Worm (Caenorhabditis elegans) whole organism, late embryonic: ENCODE results near the gene oac-40.

Experiments used
- C08G9.2 ChIP-seq: sonication (generic microtip); optimal IDR thresholded peaks from 2 replicates; lab custom pipeline; 2016; ENCODE audit warnings: mild to moderate bottlenecking, missing genetic modification characterization, moderate library complexity, missing compliant biosample characterization
- C38D4.7 ChIP-seq: fragments of 200-800 bp; sonication (Bioruptor generic); optimal IDR thresholded peaks from 2 replicates; lab custom pipeline; 2018; ENCODE audit warnings: mild to moderate bottlenecking, missing genetic modification characterization, moderate library complexity, missing compliant biosample characterization
- K09A11.1 ChIP-seq: sonication (generic microtip); optimal IDR thresholded peaks from 2 replicates; lab custom pipeline; 2017; ENCODE audit warnings: antibody characterized with exemption, mild to moderate bottlenecking, missing genetic modification characterization, missing compliant biosample characterization; ENCODE audit not compliant: insufficient read depth
- T23F11.4 ChIP-seq: fragments of 200-800 bp; sonication (Bioruptor generic); optimal IDR thresholded peaks from 2 replicates; lab custom pipeline; 2018; ENCODE audit warnings: mild to moderate bottlenecking, missing genetic modification characterization, missing compliant biosample characterization
- Y22D7AL.16 ChIP-seq: sonication (generic microtip); optimal IDR thresholded peaks from 2 replicates; lab custom pipeline; 2016; ENCODE audit warnings: missing genetic modification characterization, missing compliant biosample characterization
- ahr-1 ChIP-seq: sonication (generic microtip); optimal IDR thresholded peaks from 2 replicates; lab custom pipeline; 2016; ENCODE audit warnings: missing genetic modification characterization, missing compliant biosample characterization
- ama-1 ChIP-seq: fragments of 150-350 bp; optimal IDR thresholded peaks from 2 replicates; lab custom pipeline; 2014
- ceh-18 ChIP-seq: sonication (generic microtip); optimal IDR thresholded peaks from 2 replicates; lab custom pipeline; 2016; ENCODE audit warnings: missing genetic modification characterization, missing compliant biosample characterization
- ceh-19 ChIP-seq: fragments of 200-800 bp; sonication (Bioruptor generic); optimal IDR thresholded peaks from 2 replicates; lab custom pipeline; 2018; ENCODE audit warnings: mild to moderate bottlenecking, missing genetic modification characterization, missing compliant biosample characterization
- ceh-31 ChIP-seq: sonication (generic microtip); optimal IDR thresholded peaks from 2 replicates; lab custom pipeline; 2016; ENCODE audit warnings: missing genetic modification characterization, missing compliant biosample characterization
- ceh-34 ChIP-seq: sonication (generic microtip); optimal IDR thresholded peaks from 2 replicates; lab custom pipeline; 2016; ENCODE audit warnings: mild to moderate bottlenecking, missing genetic modification characterization, missing compliant biosample characterization
- ceh-6 ChIP-seq: fragments of 200-800 bp; sonication (Bioruptor generic); optimal IDR thresholded peaks from 2 replicates; lab custom pipeline; 2018; ENCODE audit warnings: mild to moderate bottlenecking, missing genetic modification characterization, missing compliant biosample characterization
- ceh-9 ChIP-seq: sonication (generic microtip); optimal IDR thresholded peaks from 2 replicates; lab custom pipeline; 2016; ENCODE audit warnings: mild to moderate bottlenecking, missing genetic modification characterization, inconsistent platforms, missing compliant biosample characterization
- che-1 ChIP-seq: sonication (generic microtip); optimal IDR thresholded peaks from 2 replicates; lab custom pipeline; 2016; ENCODE audit warnings: mild to moderate bottlenecking, missing genetic modification characterization, missing compliant biosample characterization
- dmd-4 ChIP-seq: sonication (generic microtip); optimal IDR thresholded peaks from 2 replicates; lab custom pipeline; 2016; ENCODE audit warnings: borderline replicate concordance, missing genetic modification characterization, missing compliant biosample characterization
- elt-2 ChIP-seq: sonication (generic microtip); optimal IDR thresholded peaks from 2 replicates; lab custom pipeline; 2016; ENCODE audit warnings: missing genetic modification reagents, missing genetic modification characterization, missing compliant biosample characterization
- elt-4 ChIP-seq: sonication (generic microtip); optimal IDR thresholded peaks from 2 replicates; lab custom pipeline; 2016; ENCODE audit warnings: missing genetic modification characterization, missing compliant biosample characterization
- ets-4 ChIP-seq: sonication (generic microtip); optimal IDR thresholded peaks from 2 replicates; lab custom pipeline; 2016; ENCODE audit warnings: missing genetic modification characterization, missing compliant biosample characterization
- eyg-1 ChIP-seq: sonication (generic microtip); optimal IDR thresholded peaks from 2 replicates; lab custom pipeline; 2016; ENCODE audit warnings: missing genotype, missing genetic modification characterization, missing compliant biosample characterization
- fax-1 ChIP-seq: sonication (generic microtip); optimal IDR thresholded peaks from 2 replicates; lab custom pipeline; 2016; ENCODE audit warnings: missing genotype, missing genetic modification characterization, missing compliant biosample characterization
- hlh-15 ChIP-seq: sonication (generic microtip); optimal IDR thresholded peaks from 2 replicates; lab custom pipeline; 2016; ENCODE audit warnings: missing genetic modification characterization, missing compliant biosample characterization
- hlh-30 ChIP-seq: sonication (generic microtip); optimal IDR thresholded peaks from 2 replicates; lab custom pipeline; 2017; ENCODE audit warnings: antibody characterized with exemption, missing genetic modification characterization, missing compliant biosample characterization; ENCODE audit not compliant: insufficient read depth
- hlh-6 ChIP-seq: sonication (generic microtip); optimal IDR thresholded peaks from 2 replicates; lab custom pipeline; 2016; ENCODE audit warnings: missing genotype, missing genetic modification characterization, missing compliant biosample characterization
- hlh-8 ChIP-seq: sonication (generic microtip); optimal IDR thresholded peaks from 2 replicates; lab custom pipeline; 2016; ENCODE audit warnings: missing genotype, missing genetic modification characterization, missing compliant biosample characterization
- lim-6 ChIP-seq: sonication (generic microtip); optimal IDR thresholded peaks from 2 replicates; lab custom pipeline; 2016; ENCODE audit warnings: missing genetic modification characterization, missing compliant biosample characterization
- mec-3 ChIP-seq: sonication (generic microtip); optimal IDR thresholded peaks from 2 replicates; lab custom pipeline; 2016; ENCODE audit warnings: borderline replicate concordance, missing genetic modification characterization, missing compliant biosample characterization
- nfya-1 ChIP-seq: sonication (generic microtip); optimal IDR thresholded peaks from 2 replicates; lab custom pipeline; 2017; ENCODE audit warnings: missing genetic modification characterization, mild to moderate bottlenecking, missing compliant biosample characterization, antibody characterized with exemption, moderate library complexity
- nhr-232 ChIP-seq: sonication (generic microtip); optimal IDR thresholded peaks from 2 replicates; lab custom pipeline; 2016; ENCODE audit warnings: missing genetic modification characterization, missing compliant biosample characterization
- odd-2 ChIP-seq: sonication (generic microtip); optimal IDR thresholded peaks from 2 replicates; lab custom pipeline; 2017; ENCODE audit warnings: antibody characterized with exemption, mild to moderate bottlenecking, missing genetic modification characterization, missing compliant biosample characterization
- pag-3 ChIP-seq: sonication (generic microtip); optimal IDR thresholded peaks from 2 replicates; lab custom pipeline; 2016; ENCODE audit warnings: missing compliant biosample characterization, missing genetic modification characterization, borderline replicate concordance
- pat-9 ChIP-seq: fragments of 200-800 bp; sonication (Bioruptor generic); optimal IDR thresholded peaks from 2 replicates; lab custom pipeline; 2018; ENCODE audit warnings: mild to moderate bottlenecking, missing genetic modification characterization, moderate library complexity, missing compliant biosample characterization
- pax-1 ChIP-seq: fragments of 150-350 bp; optimal IDR thresholded peaks from 2 replicates; lab custom pipeline; 2014; ENCODE audit warnings: missing biosample characterization, missing genetic modification characterization
- pha-2 ChIP-seq: sonication (generic microtip); optimal IDR thresholded peaks from 2 replicates; lab custom pipeline; 2017; ENCODE audit warnings: mild to moderate bottlenecking, missing genetic modification characterization, missing compliant biosample characterization
- pha-4 ChIP-seq: fragments of 150-350 bp; optimal IDR thresholded peaks from 2 replicates; lab custom pipeline; 2018; ENCODE audit warnings: missing biosample characterization, missing genetic modification reagents, missing genetic modification characterization
- sox-2 ChIP-seq: fragments of 200-800 bp; sonication (Bioruptor generic); IDR thresholded peaks from 2 replicates; pipeline ENCODE4 v1.3.6; 2022; ENCODE audit warnings: missing genetic modification reagents, missing genetic modification characterization, missing compliant biosample characterization
- sox-4 ChIP-seq: sonication (generic microtip); optimal IDR thresholded peaks from 2 replicates; lab custom pipeline; 2017; ENCODE audit warnings: mild to moderate bottlenecking, missing genetic modification characterization, inconsistent platforms, missing compliant biosample characterization
- syd-9 ChIP-seq: sonication (generic microtip); optimal IDR thresholded peaks from 2 replicates; lab custom pipeline; 2016; ENCODE audit warnings: mild to moderate bottlenecking, missing genetic modification characterization, moderate library complexity, missing compliant biosample characterization
- tbx-2 ChIP-seq: sonication (generic microtip); optimal IDR thresholded peaks from 2 replicates; lab custom pipeline; 2016; ENCODE audit warnings: missing genetic modification characterization, missing compliant biosample characterization
- tbx-7 ChIP-seq: sonication (generic microtip); optimal IDR thresholded peaks from 2 replicates; lab custom pipeline; 2016; ENCODE audit warnings: missing genotype, missing genetic modification characterization, missing compliant biosample characterization
- unc-3 ChIP-seq, 2 experiments: fragments of 200-800 bp in 1 of 2; sonication (Bioruptor generic) in 1 of 2; sonication (generic microtip) in 1 of 2; conservative IDR thresholded peaks in 1 of 2; optimal IDR thresholded peaks in 1 of 2; 2 replicates each; pipeline versions ENCODE4 v1.3.6 to Lab custom; 2016 to 2022; ENCODE audit warnings: missing compliant biosample characterization in 2 of 2, missing genetic modification characterization in 2 of 2, missing genetic modification reagents in 1 of 2
- unc-55 ChIP-seq: sonication (generic microtip); optimal IDR thresholded peaks from 2 replicates; lab custom pipeline; 2017; ENCODE audit warnings: missing biosample characterization, missing genetic modification reagents, missing genetic modification characterization
- zip-5 ChIP-seq: sonication (generic microtip); optimal IDR thresholded peaks from 2 replicates; lab custom pipeline; 2016; ENCODE audit warnings: missing genetic modification characterization, missing compliant biosample characterization

The oac-40 gene

DNA sequence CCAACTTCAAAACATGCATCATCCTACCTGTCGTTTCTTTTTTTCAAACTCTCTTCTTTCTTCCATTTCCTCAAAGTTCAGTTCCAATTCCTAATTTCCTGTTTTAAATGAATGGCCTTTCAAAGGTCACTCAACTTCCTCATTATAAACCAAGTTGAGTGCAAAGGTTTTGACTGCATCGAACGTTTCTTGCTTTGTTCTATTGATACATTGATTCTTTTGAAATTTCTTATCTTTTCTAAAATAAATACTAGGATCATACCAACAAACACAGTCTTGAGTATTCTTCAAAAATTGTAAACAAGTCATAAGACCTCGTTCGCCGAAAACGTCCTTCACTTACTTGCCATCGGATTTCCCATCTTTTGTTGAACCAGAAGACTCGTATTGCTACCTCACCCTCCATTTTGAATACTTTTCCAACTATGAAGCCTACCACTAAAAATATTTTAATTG lies 26.4 kb upstream of the oac-40 start, which contains the start of gene F59E11.7:
Gene F59E11.7 (plus strand): TSS at position 51 of the 456 bp plus-strand sequence.
- no peak for TF ChIP-seq nfya-1 (tag; lab: Kevin White, UChicago)
- no peak for TF ChIP-seq nhr-232 (tag; lab: Kevin White, UChicago)
- no peak for TF ChIP-seq pha-4 (tag; lab: Kevin White, UChicago)
- TF ChIP-seq tbx-7 (tag; lab: Kevin White, UChicago), result no peak
- no peak for TF ChIP-seq K09A11.1 (tag; lab: Kevin White, UChicago)
- TF ChIP-seq fax-1 (tag; lab: Kevin White, UChicago), result no peak
- TF ChIP-seq hlh-15 (tag; lab: Kevin White, UChicago), result no peak
- TF ChIP-seq syd-9, result no peak
- TF ChIP-seq pag-3 (tag; lab: Kevin White, UChicago), result no peak
- no peak for TF ChIP-seq tbx-2
- TF ChIP-seq C08G9.2 (tag; lab: Kevin White, UChicago), result no peak
- TF ChIP-seq ets-4 (tag; lab: Kevin White, UChicago), result no peak
- TF ChIP-seq dmd-4, result no peak
- no peak for TF ChIP-seq Y22D7AL.16
- TF ChIP-seq ceh-31 (tag; lab: Kevin White, UChicago), result no peak

DNA sequence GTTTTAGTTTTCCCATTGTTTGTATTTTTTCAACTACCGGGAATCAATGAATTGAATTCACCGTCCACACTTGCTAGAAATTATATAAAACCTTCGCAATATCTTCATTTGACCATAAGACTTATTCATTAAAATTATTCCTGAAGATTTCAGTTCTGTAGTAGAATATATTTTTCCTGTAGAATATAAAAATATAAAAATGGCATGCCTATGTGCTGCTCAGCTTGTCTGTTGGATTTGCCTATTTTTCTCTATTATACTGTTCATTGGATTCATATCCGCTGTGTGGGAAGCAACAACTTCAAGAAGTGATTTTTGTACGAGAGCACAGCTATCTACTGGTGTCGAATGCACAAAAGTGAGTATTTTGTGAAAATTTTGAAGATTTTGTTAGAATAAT lies 24.9 kb upstream of the oac-40 start, which contains the start of gene F59E11.6:
Gene F59E11.6 (plus strand): TSS at position 111 of the 400 bp plus-strand sequence.
- TF ChIP-seq sox-2 (GFP tag; lab: Robert Waterston, UW) (no peak), unc-55 (GFP tag; lab: Kevin White, UChicago) (no peak), lim-6 (tag; lab: Kevin White, UChicago) (no peak), T23F11.4 (GFP tag; lab: Kevin White, UChicago) (no peak), ama-1 (lab: Kevin White, UChicago) (no peak)
- TF ChIP-seq, all 69 proteins: peak for 0

DNA sequence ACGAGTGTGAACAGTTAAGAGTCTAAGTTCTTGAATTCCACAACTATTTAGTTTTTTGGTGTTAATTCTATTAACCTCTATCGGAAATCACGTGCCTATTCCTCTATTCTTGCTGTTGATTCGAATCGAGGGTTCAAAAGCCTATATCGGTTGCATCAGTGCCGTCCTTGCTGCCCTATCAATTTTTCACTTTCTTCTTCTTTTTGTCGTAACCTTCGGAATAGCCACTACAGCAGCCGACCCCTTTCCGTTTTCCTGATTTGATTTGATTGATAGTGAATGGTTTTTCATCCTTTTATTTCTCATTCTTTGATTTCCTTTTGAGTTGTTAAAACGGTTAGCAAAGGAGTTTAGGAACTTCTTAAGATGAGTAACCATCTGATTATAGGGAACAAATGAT lies 22.3 kb upstream of the oac-40 start:
- TF ChIP-seq ceh-18 (tag; lab: Kevin White, UChicago) (no peak), sox-4 (tag; lab: Kevin White, UChicago) (no peak), eyg-1 (tag; lab: Kevin White, UChicago) (no peak), elt-4 (tag; lab: Kevin White, UChicago) (no peak), hlh-6 (tag; lab: Kevin White, UChicago) (no peak), ahr-1 (tag; lab: Kevin White, UChicago) (no peak), pat-9 (no peak)

- TF ChIP-seq fax-1 (tag; lab: Kevin White, UChicago) (no peak), ceh-9 (no peak), odd-2 (tag; lab: Kevin White, UChicago) (no peak), tbx-2 (no peak), pax-1 (no peak), hlh-30 (tag; lab: Kevin White, UChicago) (no peak), ceh-34 (tag; lab: Kevin White, UChicago) (no peak), ceh-6 (GFP tag; lab: Kevin White, UChicago) (no peak), unc-3 (GFP tag; conservative IDR thresholded peaks at IDR 0.05; lab: Robert Waterston, UW) (no peak), unc-3 (tag; optimal IDR thresholded peaks at IDR 0.05; lab: Kevin White, UChicago) (no peak), elt-2 (tag; lab: Kevin White, UChicago) (no peak), Y22D7AL.16 (no peak), pha-2 (tag; lab: Kevin White, UChicago) (no peak), zip-5 (tag; lab: Kevin White, UChicago) (no peak), pat-9 (no peak), C38D4.7 (GFP tag; lab: Kevin White, UChicago) (no peak), mec-3 (no peak), che-1 (tag; lab: Kevin White, UChicago) (no peak), hlh-8 (tag; lab: Kevin White, UChicago) (no peak), ceh-19 (GFP tag; lab: Kevin White, UChicago) (no peak), elt-4 (tag; lab: Kevin White, UChicago) (no peak)
These were observed 21.8 kb upstream of the oac-40 start, which contains the start of gene F59E11.5 for ce11 chrV:8994801-8995200. TSS of gene F59E11.5 (plus strand) at chrV:8995101.
